Worm (Caenorhabditis elegans): ENCODE data around the gene clec-186.

- TF ChIP-seq B0310.2 (tag; optimal IDR thresholded peaks at IDR 0.05) (no peak), ceh-36 (tag; optimal IDR thresholded peaks at IDR 0.05) (no peak), ama-1 (optimal IDR thresholded peaks at IDR 0.05) (no peak), F13C5.2 (tag; optimal IDR thresholded peaks at IDR 0.05) (no peak), tra-4 (tag; optimal IDR thresholded peaks at IDR 0.05) (no peak), ets-7 (tag; optimal IDR thresholded peaks at IDR 0.05) (no peak), tbx-37 (GFP tag; conservative IDR thresholded peaks at IDR 0.05) (no peak)
Measured at ce11 chrIV:12854372-12855114, 11.4 kb upstream of the clec-186 start.

Data from whole organism, early embryonic.